Worm (Caenorhabditis elegans) whole organism, midembryonic: ENCODE results near the gene lin-5.

Experiments used
- T22C8.4 ChIP-seq: fragments of 200-800 bp; sonication (Bioruptor generic); IDR thresholded peaks from 2 replicates; pipeline ENCODE4 v1.3.6; 2022; ENCODE audit warnings: missing genetic modification characterization, missing compliant biosample characterization
- flt-1 ChIP-seq: fragments of 200-800 bp; sonication (Bioruptor generic); IDR thresholded peaks from 2 replicates; pipeline ENCODE4 v1.3.6; 2022; ENCODE audit warnings: missing genetic modification characterization, missing compliant biosample characterization
- klf-2 ChIP-seq: fragments of 200-800 bp; sonication (Bioruptor generic); conservative IDR thresholded peaks from 2 replicates; pipeline ENCODE4 v1.3.6; 2022; ENCODE audit warnings: missing genetic modification reagents, missing genetic modification characterization, missing compliant biosample characterization
- ref-1 ChIP-seq: fragments of 200-800 bp; sonication (Bioruptor generic); conservative IDR thresholded peaks from 2 replicates; pipeline ENCODE4 v1.3.6; 2022; ENCODE audit warnings: missing genetic modification reagents, missing genetic modification characterization, missing compliant biosample characterization
- tab-1 ChIP-seq: fragments of 200-800 bp; sonication (Bioruptor generic); IDR thresholded peaks from 2 replicates; pipeline ENCODE4 v1.3.6; 2022; ENCODE audit warnings: missing genetic modification characterization, missing compliant biosample characterization
- ztf-29 ChIP-seq: fragments of 200-800 bp; sonication (Bioruptor generic); IDR thresholded peaks from 2 replicates; pipeline ENCODE4 v1.3.6; 2022; ENCODE audit warnings: missing genetic modification reagents, missing genetic modification characterization, missing compliant biosample characterization

- TF ChIP-seq tab-1 (no peak), ref-1 (no peak), klf-2 (no peak), flt-1 (GFP tag; lab: Robert Waterston, UW) (no peak), T22C8.4 (no peak), ztf-29 (GFP tag; lab: Robert Waterston, UW) (no peak)
These were observed 46.7 kb upstream of the lin-5 start for ce11 chrII:7813645-7814044.
